Worm (Caenorhabditis elegans) whole organism, L3 larva: ENCODE measurements around the gene slc-25A10.

ENCODE experiments used
- R02D3.7 ChIP-seq: fragments of 150-350 bp; optimal IDR thresholded peaks from 2 replicates; lab custom pipeline; 2014; ENCODE audit warnings: missing biosample characterization, missing genetic modification characterization
- aly-2 ChIP-seq: fragments of 150-350 bp; optimal IDR thresholded peaks from 2 replicates; lab custom pipeline; 2014; ENCODE audit warnings: missing biosample characterization, missing genetic modification characterization
- ceh-28 ChIP-seq: fragments of 150-350 bp; optimal IDR thresholded peaks from 2 replicates; lab custom pipeline; 2014; ENCODE audit warnings: missing biosample characterization, missing genetic modification reagents, missing genetic modification characterization
- ceh-82 ChIP-seq: fragments of 150-350 bp; optimal IDR thresholded peaks from 2 replicates; lab custom pipeline; 2014; ENCODE audit warnings: missing biosample characterization, missing genetic modification characterization
- daf-12 ChIP-seq: fragments of 150-350 bp; optimal IDR thresholded peaks from 2 replicates; lab custom pipeline; 2014; ENCODE audit warnings: missing biosample characterization, missing genetic modification reagents, missing genetic modification characterization
- egl-27 ChIP-seq: sonication (generic microtip); optimal IDR thresholded peaks from 4 replicates; lab custom pipeline; 2017; ENCODE audit warnings: missing biosample characterization, missing genetic modification reagents, missing genetic modification characterization
- egl-5 ChIP-seq: fragments of 150-350 bp; optimal IDR thresholded peaks from 2 replicates; lab custom pipeline; 2017; ENCODE audit warnings: missing biosample characterization, missing genetic modification reagents, missing genetic modification characterization, inconsistent platforms
- elt-1 ChIP-seq: fragments of 150-350 bp; optimal IDR thresholded peaks from 2 replicates; lab custom pipeline; 2014; ENCODE audit warnings: missing biosample characterization, missing genetic modification characterization
- elt-2 ChIP-seq: sonication (generic microtip); optimal IDR thresholded peaks from 2 replicates; lab custom pipeline; 2016; ENCODE audit warnings: missing genetic modification reagents, mild to moderate bottlenecking, missing genetic modification characterization, missing compliant biosample characterization
- elt-3 ChIP-seq, 3 experiments: fragments of 150-350 bp in 1 of 3; sonication (generic microtip) in 2 of 3; optimal IDR thresholded peaks; 2 replicates in 2 of 3; 4 replicates in 1 of 3; lab custom pipeline; 2014 to 2017; ENCODE audit warnings: missing biosample characterization in 3 of 3, missing genetic modification characterization in 3 of 3
- fkh-10 ChIP-seq: sonication (generic microtip); optimal IDR thresholded peaks from 2 replicates; lab custom pipeline; 2017; ENCODE audit warnings: missing biosample characterization, missing genetic modification reagents, missing genetic modification characterization
- hmg-11 ChIP-seq: sonication (generic microtip); optimal IDR thresholded peaks from 2 replicates; lab custom pipeline; 2016; ENCODE audit warnings: missing genetic modification characterization, missing compliant biosample characterization
- jun-1 ChIP-seq: fragments of 150-350 bp; optimal IDR thresholded peaks from 2 replicates; lab custom pipeline; 2014; ENCODE audit warnings: missing biosample characterization, missing genetic modification reagents, missing genetic modification characterization
- lin-15B ChIP-seq: fragments of 150-350 bp; optimal IDR thresholded peaks from 2 replicates; lab custom pipeline; 2014; ENCODE audit warnings: missing biosample characterization, missing genetic modification characterization
- lin-39 ChIP-seq: fragments of 150-350 bp; optimal IDR thresholded peaks from 2 replicates; lab custom pipeline; 2018; ENCODE audit warnings: missing biosample characterization, missing genetic modification reagents, missing genetic modification characterization
- lsy-12 ChIP-seq: sonication (generic microtip); optimal IDR thresholded peaks from 2 replicates; lab custom pipeline; 2016; ENCODE audit warnings: mild to moderate bottlenecking, missing genetic modification characterization, missing compliant biosample characterization
- mdl-1 ChIP-seq: fragments of 150-350 bp; optimal IDR thresholded peaks from 2 replicates; lab custom pipeline; 2014; ENCODE audit warnings: missing biosample characterization, missing genetic modification characterization
- mml-1 ChIP-seq: fragments of 150-350 bp; sonication (generic microtip); optimal IDR thresholded peaks from 3 replicates; lab custom pipeline; 2014; ENCODE audit warnings: missing biosample characterization, missing genetic modification characterization
- nfya-1 ChIP-seq: sonication (generic microtip); optimal IDR thresholded peaks from 2 replicates; lab custom pipeline; 2017; ENCODE audit warnings: missing genetic modification characterization, mild to moderate bottlenecking, missing compliant biosample characterization, antibody characterized with exemption, moderate library complexity; ENCODE audit not compliant: insufficient read depth
- nhr-11 ChIP-seq: fragments of 150-350 bp; optimal IDR thresholded peaks from 2 replicates; lab custom pipeline; 2014; ENCODE audit warnings: missing biosample characterization, missing genetic modification characterization
- nhr-12 ChIP-seq: fragments of 150-350 bp; optimal IDR thresholded peaks from 2 replicates; lab custom pipeline; 2014; ENCODE audit warnings: missing biosample characterization, missing genetic modification characterization
- nhr-23 ChIP-seq: fragments of 150-350 bp; optimal IDR thresholded peaks from 2 replicates; lab custom pipeline; 2014; ENCODE audit warnings: missing biosample characterization, missing genetic modification reagents, missing genetic modification characterization
- nhr-237 ChIP-seq: fragments of 150-350 bp; optimal IDR thresholded peaks from 2 replicates; lab custom pipeline; 2014; ENCODE audit warnings: missing biosample characterization, missing genetic modification characterization
- nhr-25 ChIP-seq: sonication (generic microtip); optimal IDR thresholded peaks from 2 replicates; lab custom pipeline; 2017; ENCODE audit warnings: missing biosample characterization, missing genetic modification characterization
- nhr-28 ChIP-seq: fragments of 150-350 bp; optimal IDR thresholded peaks from 2 replicates; lab custom pipeline; 2014; ENCODE audit warnings: missing biosample characterization, missing genetic modification characterization
- nhr-43 ChIP-seq: sonication (generic microtip); optimal IDR thresholded peaks from 2 replicates; lab custom pipeline; 2016; ENCODE audit warnings: mild to moderate bottlenecking, missing genetic modification characterization, missing compliant biosample characterization; ENCODE audit not compliant: poor library complexity, severe bottlenecking
- pha-4 ChIP-seq: fragments of 150-350 bp; optimal IDR thresholded peaks from 2 replicates; lab custom pipeline; 2014; ENCODE audit warnings: missing biosample characterization, missing genetic modification reagents, missing genetic modification characterization
- pqm-1 ChIP-seq: fragments of 150-350 bp; optimal IDR thresholded peaks from 2 replicates; lab custom pipeline; 2017; ENCODE audit warnings: missing biosample characterization, missing genetic modification characterization, inconsistent platforms
- sea-2 ChIP-seq: fragments of 150-350 bp; sonication (generic microtip); optimal IDR thresholded peaks from 4 replicates; lab custom pipeline; 2014; ENCODE audit warnings: missing biosample characterization, missing genetic modification reagents, missing genetic modification characterization
- skn-1 ChIP-seq: fragments of 150-350 bp; optimal IDR thresholded peaks from 2 replicates; lab custom pipeline; 2014; ENCODE audit warnings: missing biosample characterization, missing genetic modification characterization
- snpc-4 ChIP-seq: fragments of 150-350 bp; optimal IDR thresholded peaks from 2 replicates; lab custom pipeline; 2014; ENCODE audit warnings: missing biosample characterization, missing genetic modification characterization
- tbx-2 ChIP-seq: sonication (generic microtip); optimal IDR thresholded peaks from 2 replicates; lab custom pipeline; 2016; ENCODE audit warnings: mild to moderate bottlenecking, missing genetic modification characterization, missing compliant biosample characterization
- unc-39 ChIP-seq: sonication (generic microtip); optimal IDR thresholded peaks from 4 replicates; lab custom pipeline; 2017; ENCODE audit warnings: missing biosample characterization, missing genetic modification characterization
- unc-62 ChIP-seq: fragments of 150-350 bp; sonication (generic microtip); optimal IDR thresholded peaks from 4 replicates; lab custom pipeline; 2014; ENCODE audit warnings: missing biosample characterization, missing genetic modification reagents, missing genetic modification characterization
- zag-1 ChIP-seq: fragments of 150-350 bp; optimal IDR thresholded peaks from 2 replicates; lab custom pipeline; 2014; ENCODE audit warnings: missing biosample characterization, missing genetic modification characterization
- ztf-4 ChIP-seq: fragments of 150-350 bp; optimal IDR thresholded peaks from 2 replicates; lab custom pipeline; 2014; ENCODE audit warnings: missing biosample characterization, missing genetic modification characterization

slc-25A10 gene

ce11 chrX:6737329-6738008 is 12.0 kb upstream of the slc-25A10 start (continued):
- TF ChIP-seq unc-62 (GFP tag; lab: Kevin White, UChicago) = peak; percentile 77
- TF ChIP-seq zag-1 (tag; lab: Kevin White, UChicago) = no peak
- TF ChIP-seq pqm-1 (tag; lab: Kevin White, UChicago) = peak; percentile 78
- TF ChIP-seq nhr-11 = peak; percentile 55
- TF ChIP-seq pha-4 (tag; lab: Kevin White, UChicago) = peak; percentile 97
- TF ChIP-seq nfya-1 = peak; percentile 81
- peak; percentile 98 for TF ChIP-seq nhr-23
- peak; percentile 66 for TF ChIP-seq sea-2
- peak; percentile 63 for TF ChIP-seq snpc-4 (tag; lab: Kevin White, UChicago)
- TF ChIP-seq lsy-12 (tag; lab: Kevin White, UChicago) = peak; percentile 53

- TF ChIP-seq mml-1 (tag; lab: Kevin White, UChicago) (peak; percentile 50), nhr-25 (tag; lab: Kevin White, UChicago) (peak; percentile 97), nhr-11 (peak; percentile 61), nhr-23 (peak; percentile 74), fkh-10 (GFP tag; lab: Kevin White, UChicago) (peak; percentile 90), jun-1 (tag; lab: Kevin White, UChicago) (peak; percentile 18), nhr-43 (tag; lab: Kevin White, UChicago) (peak; percentile 95), nfya-1 (peak; percentile 28), tbx-2 (tag; lab: Kevin White, UChicago) (peak; percentile 62), elt-3 (tag; optimal IDR thresholded peaks at IDR 0.05; lab: Kevin White, UChicago) (peak; percentile 84 to 98 (median 86)), lin-15B (tag; lab: Kevin White, UChicago) (no peak), ceh-82 (tag; lab: Kevin White, UChicago) (no peak), nhr-28 (tag; lab: Kevin White, UChicago) (no peak), nhr-237 (no peak), nhr-12 (tag; lab: Kevin White, UChicago) (no peak), daf-12 (tag; lab: Kevin White, UChicago) (no peak), pqm-1 (tag; lab: Kevin White, UChicago) (peak; percentile 46), lsy-12 (tag; lab: Kevin White, UChicago) (no peak), snpc-4 (tag; lab: Kevin White, UChicago) (no peak), egl-5 (tag; lab: Kevin White, UChicago) (no peak), sea-2 (no peak), unc-39 (tag; lab: Kevin White, UChicago) (no peak), egl-27 (tag; lab: Kevin White, UChicago) (peak; percentile 63), unc-62 (GFP tag; lab: Kevin White, UChicago) (peak; percentile 59), hmg-11 (tag; lab: Kevin White, UChicago) (no peak), mdl-1 (tag; lab: Kevin White, UChicago) (peak; percentile 92), elt-2 (tag; lab: Kevin White, UChicago) (peak; percentile 94), elt-1 (tag; lab: Kevin White, UChicago) (peak; percentile 26), R02D3.7 (tag; lab: Kevin White, UChicago) (no peak), aly-2 (tag; lab: Kevin White, UChicago) (no peak), pha-4 (tag; lab: Kevin White, UChicago) (peak; percentile 28), ztf-4 (tag; lab: Kevin White, UChicago) (no peak), ceh-28 (tag; lab: Kevin White, UChicago) (no peak), skn-1 (tag; lab: Kevin White, UChicago) (peak; percentile 16)
- TF ChIP-seq, all 47 proteins: peak for 18
These were observed 11.0 kb upstream of the slc-25A10 start for ce11 chrX:6736358-6736991.

ce11 chrX:6735494-6735893 is 10.0 kb upstream of the slc-25A10 start:
- TF ChIP-seq mdl-1 (tag; lab: Kevin White, UChicago) (peak; percentile 48), hmg-11 (tag; lab: Kevin White, UChicago) (no peak), nhr-43 (tag; lab: Kevin White, UChicago) (peak; percentile 76), skn-1 (tag; lab: Kevin White, UChicago) (no peak), lsy-12 (tag; lab: Kevin White, UChicago) (peak; percentile 37), lin-39 (tag; lab: Kevin White, UChicago) (peak; percentile 20), snpc-4 (tag; lab: Kevin White, UChicago) (no peak), nhr-23 (peak; percentile 22), nhr-25 (tag; lab: Kevin White, UChicago) (peak; percentile 54), lin-15B (tag; lab: Kevin White, UChicago) (no peak), pha-4 (tag; lab: Kevin White, UChicago) (peak; percentile 3), nfya-1 (peak; percentile 51), mml-1 (tag; lab: Kevin White, UChicago) (no peak)
- TF ChIP-seq, all 47 proteins: peak for 8
